Fruit fly (Drosophila melanogaster) Kc167 (cell line): ENCODE results near the gene CG44836.

Source experiments
- Sin3A ChIP-seq: fragments of >200 bp; optimal IDR thresholded peaks from 2 replicates; lab custom pipeline; 2018; ENCODE audit warnings: missing external identifiers
- h ChIP-seq: fragments of >200 bp; optimal IDR thresholded peaks from 3 replicates; lab custom pipeline; 2018; ENCODE audit warnings: missing external identifiers
- psq ChIP-seq: fragments of >200 bp; optimal IDR thresholded peaks from 2 replicates; lab custom pipeline; 2017; ENCODE audit warnings: missing external identifiers

DNA sequence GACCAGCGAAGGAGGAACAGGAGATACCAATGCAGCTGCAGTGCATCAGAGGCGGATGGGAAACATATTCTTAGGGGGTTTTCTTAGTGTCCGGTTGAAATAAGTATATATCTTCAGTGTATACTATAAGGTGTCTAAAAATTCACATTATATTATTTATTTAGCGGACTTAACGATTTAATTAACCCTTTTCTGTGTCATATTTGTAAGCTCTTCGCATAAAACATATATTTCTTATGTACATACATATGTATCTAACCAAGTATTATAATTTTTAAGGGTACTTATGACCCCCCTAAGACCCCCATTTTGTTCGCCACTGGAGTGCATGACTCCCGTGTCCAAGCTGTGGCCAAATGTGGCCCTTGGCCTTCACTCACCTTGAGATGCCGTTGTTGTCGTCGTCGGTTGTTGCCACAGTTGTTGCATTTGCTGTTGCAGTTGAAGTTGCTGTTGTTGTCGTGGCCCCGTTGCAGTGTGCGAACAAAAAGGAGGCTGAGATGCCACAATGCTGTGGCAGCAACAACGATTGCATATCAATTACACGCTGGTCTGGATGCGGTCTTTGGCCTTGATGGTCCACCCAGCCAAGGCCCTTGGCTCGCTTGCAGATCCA lies 38.8 kb downstream of the CG44836 start:
- TF ChIP-seq h (lab: Kevin White, UChicago): no peak
- no peak for TF ChIP-seq Sin3A (lab: Kevin White, UChicago)
- no peak for TF ChIP-seq psq (lab: Kevin White, UChicago)
